Worm (Caenorhabditis elegans) whole organism, L3 larva: ENCODE data around the gene rgr-1.

Experiments
- ZK546.5 ChIP-seq: sonication (generic microtip); optimal IDR thresholded peaks from 2 replicates; lab custom pipeline; 2017; ENCODE audit warnings: missing biosample characterization, missing genetic modification characterization
- aly-2 ChIP-seq: fragments of 150-350 bp; optimal IDR thresholded peaks from 2 replicates; lab custom pipeline; 2014; ENCODE audit warnings: missing biosample characterization, missing genetic modification characterization
- ceh-16 ChIP-seq: sonication (generic microtip); optimal IDR thresholded peaks from 2 replicates; lab custom pipeline; 2017; ENCODE audit warnings: missing biosample characterization, missing genetic modification characterization
- ceh-9 ChIP-seq: sonication (generic microtip); optimal IDR thresholded peaks from 2 replicates; lab custom pipeline; 2018; ENCODE audit warnings: missing biosample characterization, missing genetic modification characterization
- daf-12 ChIP-seq: fragments of 150-350 bp; optimal IDR thresholded peaks from 2 replicates; lab custom pipeline; 2014; ENCODE audit warnings: missing biosample characterization, missing genetic modification reagents, missing genetic modification characterization
- elt-2 ChIP-seq: sonication (generic microtip); optimal IDR thresholded peaks from 2 replicates; lab custom pipeline; 2016; ENCODE audit warnings: missing genetic modification reagents, mild to moderate bottlenecking, missing genetic modification characterization, missing compliant biosample characterization
- elt-3 ChIP-seq, 3 experiments: fragments of 150-350 bp in 1 of 3; sonication (generic microtip) in 2 of 3; optimal IDR thresholded peaks; 2 replicates in 2 of 3; 4 replicates in 1 of 3; lab custom pipeline; 2014 to 2017; ENCODE audit warnings: missing biosample characterization in 3 of 3, missing genetic modification characterization in 3 of 3
- eor-1 ChIP-seq, 2 experiments: fragments of 150-350 bp; optimal IDR thresholded peaks; 2 replicates each; lab custom pipeline; 2014 to 2018; ENCODE audit warnings: missing biosample characterization in 2 of 2, missing genetic modification characterization in 2 of 2
- fos-1 ChIP-seq: fragments of 150-350 bp; optimal IDR thresholded peaks from 2 replicates; lab custom pipeline; 2014; ENCODE audit warnings: missing biosample characterization, missing genetic modification characterization
- hmg-11 ChIP-seq: sonication (generic microtip); optimal IDR thresholded peaks from 2 replicates; lab custom pipeline; 2016; ENCODE audit warnings: missing genetic modification characterization, missing compliant biosample characterization
- jun-1 ChIP-seq: fragments of 150-350 bp; optimal IDR thresholded peaks from 2 replicates; lab custom pipeline; 2014; ENCODE audit warnings: missing biosample characterization, missing genetic modification reagents, missing genetic modification characterization
- lin-15B ChIP-seq: fragments of 150-350 bp; optimal IDR thresholded peaks from 2 replicates; lab custom pipeline; 2014; ENCODE audit warnings: missing biosample characterization, missing genetic modification characterization
- lin-39 ChIP-seq: fragments of 150-350 bp; optimal IDR thresholded peaks from 2 replicates; lab custom pipeline; 2018; ENCODE audit warnings: missing biosample characterization, missing genetic modification reagents, missing genetic modification characterization
- lsy-12 ChIP-seq: sonication (generic microtip); optimal IDR thresholded peaks from 2 replicates; lab custom pipeline; 2016; ENCODE audit warnings: mild to moderate bottlenecking, missing genetic modification characterization, missing compliant biosample characterization
- mdl-1 ChIP-seq: fragments of 150-350 bp; optimal IDR thresholded peaks from 2 replicates; lab custom pipeline; 2014; ENCODE audit warnings: missing biosample characterization, missing genetic modification characterization
- mml-1 ChIP-seq: fragments of 150-350 bp; sonication (generic microtip); optimal IDR thresholded peaks from 3 replicates; lab custom pipeline; 2014; ENCODE audit warnings: missing biosample characterization, missing genetic modification characterization
- nfya-1 ChIP-seq: sonication (generic microtip); optimal IDR thresholded peaks from 2 replicates; lab custom pipeline; 2017; ENCODE audit warnings: missing genetic modification characterization, mild to moderate bottlenecking, missing compliant biosample characterization, antibody characterized with exemption, moderate library complexity; ENCODE audit not compliant: insufficient read depth
- nhr-11 ChIP-seq: fragments of 150-350 bp; optimal IDR thresholded peaks from 2 replicates; lab custom pipeline; 2014; ENCODE audit warnings: missing biosample characterization, missing genetic modification characterization
- nhr-12 ChIP-seq: fragments of 150-350 bp; optimal IDR thresholded peaks from 2 replicates; lab custom pipeline; 2014; ENCODE audit warnings: missing biosample characterization, missing genetic modification characterization
- nhr-23 ChIP-seq: fragments of 150-350 bp; optimal IDR thresholded peaks from 2 replicates; lab custom pipeline; 2014; ENCODE audit warnings: missing biosample characterization, missing genetic modification reagents, missing genetic modification characterization
- nhr-25 ChIP-seq: sonication (generic microtip); optimal IDR thresholded peaks from 2 replicates; lab custom pipeline; 2017; ENCODE audit warnings: missing biosample characterization, missing genetic modification characterization
- nhr-28 ChIP-seq: fragments of 150-350 bp; optimal IDR thresholded peaks from 2 replicates; lab custom pipeline; 2014; ENCODE audit warnings: missing biosample characterization, missing genetic modification characterization
- nhr-67 ChIP-seq: fragments of 150-350 bp; optimal IDR thresholded peaks from 2 replicates; lab custom pipeline; 2014; ENCODE audit warnings: missing biosample characterization, missing genetic modification characterization
- nhr-76 ChIP-seq: fragments of 150-350 bp; sonication (generic microtip); optimal IDR thresholded peaks from 5 replicates; lab custom pipeline; 2014; ENCODE audit warnings: missing biosample characterization, missing genetic modification characterization
- nhr-77 ChIP-seq: fragments of 150-350 bp; optimal IDR thresholded peaks from 2 replicates; lab custom pipeline; 2014; ENCODE audit warnings: missing biosample characterization, missing genetic modification characterization
- pha-4 ChIP-seq: fragments of 150-350 bp; optimal IDR thresholded peaks from 2 replicates; lab custom pipeline; 2014; ENCODE audit warnings: missing biosample characterization, missing genetic modification reagents, missing genetic modification characterization
- sea-2 ChIP-seq: fragments of 150-350 bp; sonication (generic microtip); optimal IDR thresholded peaks from 4 replicates; lab custom pipeline; 2014; ENCODE audit warnings: missing biosample characterization, missing genetic modification reagents, missing genetic modification characterization
- skn-1 ChIP-seq: fragments of 150-350 bp; optimal IDR thresholded peaks from 2 replicates; lab custom pipeline; 2014; ENCODE audit warnings: missing biosample characterization, missing genetic modification characterization
- snpc-4 ChIP-seq: fragments of 150-350 bp; optimal IDR thresholded peaks from 2 replicates; lab custom pipeline; 2014; ENCODE audit warnings: missing biosample characterization, missing genetic modification characterization
- unc-39 ChIP-seq: sonication (generic microtip); optimal IDR thresholded peaks from 4 replicates; lab custom pipeline; 2017; ENCODE audit warnings: missing biosample characterization, missing genetic modification characterization
- zag-1 ChIP-seq: fragments of 150-350 bp; optimal IDR thresholded peaks from 2 replicates; lab custom pipeline; 2014; ENCODE audit warnings: missing biosample characterization, missing genetic modification characterization
- ztf-11 ChIP-seq: fragments of 150-350 bp; optimal IDR thresholded peaks from 2 replicates; lab custom pipeline; 2014; ENCODE audit warnings: missing biosample characterization, missing genetic modification characterization
- ztf-4 ChIP-seq: fragments of 150-350 bp; optimal IDR thresholded peaks from 2 replicates; lab custom pipeline; 2014; ENCODE audit warnings: missing biosample characterization, missing genetic modification characterization

Gene rgr-1

ce11 chrIII:9393114-9393780, at the start of gene rgr-1, which contains the start of gene gpr-2:
Gene rgr-1, plus strand, starts transcription at chrIII:9393730.
Gene gpr-2, minus strand, starts transcription at chrIII:9393164.
- TF ChIP-seq elt-2 = no peak
- TF ChIP-seq skn-1 = peak; percentile 29
- no peak for TF ChIP-seq eor-1 (tag; optimal IDR thresholded peaks at IDR 0.05; lab: Kevin White, UChicago)
- TF ChIP-seq daf-12 = no peak
- no peak for TF ChIP-seq nhr-28 (tag; lab: Kevin White, UChicago)
- TF ChIP-seq hmg-11 (tag; lab: Kevin White, UChicago) = peak; percentile 36
- TF ChIP-seq lin-15B = peak; percentile 46
- no peak for TF ChIP-seq ZK546.5 (tag; lab: Kevin White, UChicago)
- no peak for TF ChIP-seq jun-1 (tag; lab: Kevin White, UChicago)
- peak; percentile 53 for TF ChIP-seq nfya-1 (tag; lab: Kevin White, UChicago)
- no peak for TF ChIP-seq lsy-12 (tag; lab: Kevin White, UChicago)
- no peak for TF ChIP-seq nhr-67
- no peak for TF ChIP-seq unc-39 (tag; lab: Kevin White, UChicago)
- no peak for TF ChIP-seq ceh-16 (tag; lab: Kevin White, UChicago)
- TF ChIP-seq aly-2 (tag; lab: Kevin White, UChicago) = no peak
- TF ChIP-seq mdl-1 (tag; lab: Kevin White, UChicago) = no peak
- no peak for TF ChIP-seq ztf-11 (tag; lab: Kevin White, UChicago)
- TF ChIP-seq nhr-76 = no peak
- peak; percentile 38 for TF ChIP-seq nhr-23
- TF ChIP-seq snpc-4 (tag; lab: Kevin White, UChicago) = peak; percentile 35
- TF ChIP-seq elt-3 (tag; optimal IDR thresholded peaks at IDR 0.05; lab: Kevin White, UChicago) = no peak
- no peak for TF ChIP-seq ztf-4 (tag; lab: Kevin White, UChicago)
- peak; percentile 47 for TF ChIP-seq pha-4

DNA sequence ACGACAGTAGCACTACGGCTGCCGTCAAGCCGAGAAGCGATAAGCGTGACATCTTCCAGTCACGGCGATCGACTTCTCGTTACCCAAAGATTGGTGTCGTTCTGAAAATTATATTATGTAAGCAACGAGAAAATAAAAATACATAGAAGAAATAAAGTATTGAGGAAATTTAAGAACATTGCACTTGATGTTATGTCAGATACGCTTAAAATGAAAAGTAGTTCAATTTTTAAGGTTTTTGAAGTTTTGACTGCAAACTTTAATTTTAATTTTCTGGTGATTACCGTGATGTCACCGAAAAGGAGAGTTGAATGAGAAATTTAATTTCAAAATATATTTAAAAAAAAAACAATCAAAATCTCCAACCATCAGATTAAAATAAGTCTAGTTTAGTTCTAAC, 49.2 kb upstream of the rgr-1 start, which contains the start of gene emb-9:
Gene emb-9 (minus strand): TSS at position 101 of the 400 bp plus-strand sequence.
- no peak for TF ChIP-seq nhr-25 (tag; lab: Kevin White, UChicago)
- TF ChIP-seq ceh-9 (tag; lab: Kevin White, UChicago) = no peak
- no peak for TF ChIP-seq nhr-11
- TF ChIP-seq sea-2 (GFP tag; lab: Kevin White, UChicago) = no peak
- TF ChIP-seq mml-1 = no peak
- TF ChIP-seq, all 47 proteins: peak for 0

DNA sequence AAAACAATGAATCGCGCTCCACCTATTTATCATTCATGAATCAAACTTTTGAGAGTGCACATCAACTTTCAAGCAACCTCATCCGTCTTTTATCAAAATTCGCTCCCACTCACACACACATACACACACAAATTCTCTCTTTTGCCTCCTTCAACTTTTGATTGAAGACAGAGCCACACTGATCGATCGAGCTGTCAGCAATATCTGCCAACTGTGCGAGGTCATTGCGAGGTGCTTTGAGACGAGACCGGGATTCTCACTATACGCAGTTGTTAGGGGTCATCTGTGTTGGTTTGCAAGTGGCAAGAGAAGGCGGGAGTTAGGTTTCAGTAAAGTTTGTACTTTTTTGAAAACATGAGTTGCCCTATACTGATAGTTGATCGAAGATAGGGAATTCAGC, 47.4 kb upstream of the rgr-1 start:
- TF ChIP-seq pha-4 = no peak
- peak; percentile 75 for TF ChIP-seq lin-39 (tag; lab: Kevin White, UChicago)
- no peak for TF ChIP-seq nhr-12 (tag; lab: Kevin White, UChicago)
- no peak for TF ChIP-seq hmg-11 (tag; lab: Kevin White, UChicago)
- no peak for TF ChIP-seq nhr-23

DNA sequence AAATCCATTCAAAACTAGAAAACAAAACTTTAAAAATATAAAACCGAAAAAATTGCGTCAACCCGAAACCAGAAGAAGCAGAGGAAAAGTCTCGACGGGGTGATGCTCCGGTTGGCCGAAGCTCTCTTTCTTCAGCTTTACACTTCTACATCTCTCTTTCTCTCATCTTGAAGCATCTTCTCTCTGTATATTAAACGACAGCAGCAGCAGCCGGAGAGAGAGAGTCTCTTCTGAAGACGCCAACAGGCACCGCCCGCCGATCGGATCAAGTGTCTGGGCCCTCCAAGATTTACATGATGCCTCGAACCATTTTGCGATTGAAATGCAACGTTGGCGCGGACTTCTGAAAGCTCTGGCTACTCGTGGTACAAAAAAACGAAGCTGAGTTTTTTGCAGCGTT, 46.8 kb upstream of the rgr-1 start:
- TF ChIP-seq nhr-77 (tag; lab: Kevin White, UChicago) = no peak
- TF ChIP-seq nhr-23 = no peak
- no peak for TF ChIP-seq elt-3 (tag; optimal IDR thresholded peaks at IDR 0.05; lab: Kevin White, UChicago)
- TF ChIP-seq zag-1 (tag; lab: Kevin White, UChicago) = no peak
- peak; percentile 32 for TF ChIP-seq nfya-1 (tag; lab: Kevin White, UChicago)
- no peak for TF ChIP-seq daf-12

DNA sequence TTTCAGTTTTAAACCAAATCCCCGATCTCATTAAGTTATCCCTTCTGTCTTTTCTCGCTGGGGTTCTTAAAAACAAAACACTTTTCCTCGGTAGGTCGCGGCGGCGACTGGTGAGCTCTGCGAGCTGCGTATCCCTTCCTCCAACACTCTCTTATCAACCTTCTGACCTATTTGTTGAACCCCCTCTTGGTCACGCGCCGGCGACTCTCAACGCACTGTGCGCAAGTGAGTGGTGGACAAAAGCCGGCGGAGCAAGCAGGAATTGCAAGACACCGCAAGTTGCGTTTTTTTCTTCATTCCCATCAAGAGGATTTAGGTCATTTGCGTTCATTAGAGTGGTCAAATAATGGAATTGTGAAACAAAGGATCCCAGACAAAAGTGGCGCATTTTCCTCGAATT, 39.7 kb upstream of the rgr-1 start:
- TF ChIP-seq fos-1 (tag; lab: Kevin White, UChicago) = no peak
- TF ChIP-seq nfya-1 (tag; lab: Kevin White, UChicago) = peak; percentile 60
- peak; percentile 69 for TF ChIP-seq pha-4
- peak; percentile 42 for TF ChIP-seq lin-39 (tag; lab: Kevin White, UChicago)
